Fruit fly (Drosophila melanogaster) whole organism, larva: ENCODE results near the gene CG32112.
A peak's percentile ranks its signal among the peaks of the same experiment; 100 is the strongest.

Source experiments
- noc ChIP-seq: fragments of 200-800 bp; sonication (Bioruptor generic); optimal IDR thresholded peaks from 3 replicates; lab custom pipeline; 2019; ENCODE audit warnings: missing biosample characterization, mild to moderate bottlenecking, missing genetic modification characterization, moderate library complexity

CG32112 gene

DNA sequence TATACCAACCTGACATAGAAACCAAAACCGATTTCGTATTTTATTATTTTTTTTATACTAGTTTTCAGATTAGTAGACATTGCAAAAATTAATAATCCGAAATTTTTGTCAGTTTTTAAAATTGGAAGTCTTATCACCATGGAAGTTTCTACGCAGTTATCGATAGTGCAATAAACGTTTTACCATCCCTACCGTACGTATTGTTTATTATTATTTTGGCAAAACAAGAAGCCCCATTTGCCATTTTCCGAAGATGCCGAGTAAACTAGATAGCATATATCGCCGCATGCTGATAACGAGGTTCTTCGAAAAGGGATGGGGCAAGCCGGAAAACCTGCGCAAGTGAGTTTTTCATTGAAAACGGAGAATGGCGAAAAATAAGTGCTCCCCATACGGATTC is at the start of gene CG32112:
CG32112 (plus strand) TSS at position 111 of the 400 bp plus-strand sequence.
- no peak for TF ChIP-seq noc

DNA sequence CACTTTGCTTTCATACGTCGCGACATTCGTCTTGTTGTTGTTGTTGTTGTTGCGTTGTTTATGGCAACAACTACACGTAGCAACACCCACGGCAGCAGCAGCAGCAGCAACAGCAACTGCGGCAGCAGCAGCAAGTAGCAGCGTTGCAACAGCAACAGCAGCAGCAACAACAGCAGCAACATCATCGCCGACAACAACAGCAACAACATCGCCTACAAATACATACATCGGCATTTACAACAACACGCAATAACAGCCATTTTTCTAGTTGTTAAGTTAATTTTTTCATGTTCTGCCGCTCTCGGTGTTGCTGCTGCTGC is 49.0 kb upstream of the CG32112 start:
- no peak for TF ChIP-seq noc

DNA sequence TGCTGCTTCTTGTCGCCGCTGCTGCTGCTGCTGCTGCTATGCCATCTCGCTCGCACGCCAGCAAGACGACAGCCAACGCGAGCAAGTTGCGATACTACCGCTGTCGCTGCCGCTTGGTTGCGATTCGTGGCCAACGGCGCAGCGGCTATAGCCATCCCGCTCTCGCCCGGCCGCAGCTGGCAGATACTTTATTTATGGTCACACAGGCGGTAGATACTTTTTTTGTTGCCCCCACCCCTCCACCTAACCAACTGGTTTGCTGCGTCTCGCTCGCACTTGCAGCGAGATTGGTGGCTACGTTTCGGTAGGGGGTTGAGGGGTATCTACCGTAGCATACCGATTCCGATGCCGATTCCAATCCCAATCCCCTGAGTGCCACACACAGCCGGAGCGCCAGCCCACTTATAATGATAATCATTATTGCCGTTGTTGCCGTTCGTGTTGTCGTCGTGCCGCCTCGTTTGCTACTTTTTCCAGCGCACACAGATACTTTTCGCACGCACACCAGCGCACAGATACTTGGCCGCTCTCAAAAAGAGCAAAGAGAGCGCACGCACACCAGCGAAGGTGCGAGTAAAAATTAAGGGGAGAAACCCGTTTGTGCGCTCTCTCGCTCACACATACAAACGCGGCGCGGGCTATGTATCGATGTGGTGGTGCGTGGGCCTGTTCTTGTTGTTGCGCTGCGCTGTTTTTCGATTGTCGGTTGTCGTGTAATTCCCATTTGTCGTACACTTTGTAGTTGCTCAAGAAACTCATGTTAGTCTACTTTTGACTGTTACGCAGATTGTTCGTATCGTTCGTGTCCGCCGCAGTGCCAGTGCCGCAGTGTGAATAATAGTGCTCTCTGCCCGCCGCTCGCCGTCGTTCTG is 48.4 kb upstream of the CG32112 start, which contains the start of gene mirr:
mirr (plus strand) TSS at position 759 of the 872 bp plus-strand sequence.
- peak; percentile 46 for TF ChIP-seq noc

DNA sequence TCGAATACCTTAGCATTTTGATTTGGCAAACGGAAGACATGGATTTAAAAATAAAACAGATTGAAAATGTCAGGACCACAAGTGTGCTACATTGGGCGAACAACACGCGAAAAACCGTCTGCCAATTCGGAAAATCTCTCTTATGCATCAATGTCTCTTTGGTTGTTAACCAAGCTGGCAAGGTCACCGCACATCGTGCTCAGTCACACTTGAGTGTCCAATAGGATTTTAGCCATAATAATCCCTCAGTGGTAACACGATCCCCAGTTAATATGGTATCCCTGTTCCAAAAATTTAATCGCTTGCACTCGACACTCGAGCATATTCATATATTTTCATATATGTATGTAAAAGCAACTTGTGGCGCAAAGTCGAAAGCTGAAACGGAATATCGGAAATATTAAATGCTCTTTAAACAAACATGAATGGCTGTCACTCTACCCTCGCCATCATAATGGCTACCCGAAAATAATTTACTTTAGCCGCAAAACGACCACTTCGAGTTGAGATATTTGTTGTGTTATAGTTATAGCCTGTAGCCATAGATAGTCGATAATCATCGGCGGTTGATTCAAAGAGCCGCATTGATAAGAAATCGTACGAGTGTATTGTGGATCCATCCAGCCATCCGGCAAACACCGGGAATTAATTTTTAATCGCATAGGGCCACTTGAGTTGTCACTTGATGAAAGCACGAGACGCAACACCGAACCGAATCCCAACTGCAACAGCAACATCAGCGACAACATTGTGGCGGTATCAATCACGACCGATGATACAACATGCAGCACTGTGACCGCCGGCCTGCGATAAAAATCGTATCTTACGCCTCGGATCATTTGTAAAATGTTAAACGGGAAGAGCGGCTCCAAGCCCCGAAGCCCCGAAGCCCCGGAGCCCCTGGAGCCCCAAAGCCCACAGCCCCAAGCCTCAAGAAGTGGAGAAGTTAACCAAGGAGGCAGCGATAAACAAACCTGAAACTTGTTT is 46.7 kb upstream of the CG32112 start:
- TF ChIP-seq noc: no peak

DNA sequence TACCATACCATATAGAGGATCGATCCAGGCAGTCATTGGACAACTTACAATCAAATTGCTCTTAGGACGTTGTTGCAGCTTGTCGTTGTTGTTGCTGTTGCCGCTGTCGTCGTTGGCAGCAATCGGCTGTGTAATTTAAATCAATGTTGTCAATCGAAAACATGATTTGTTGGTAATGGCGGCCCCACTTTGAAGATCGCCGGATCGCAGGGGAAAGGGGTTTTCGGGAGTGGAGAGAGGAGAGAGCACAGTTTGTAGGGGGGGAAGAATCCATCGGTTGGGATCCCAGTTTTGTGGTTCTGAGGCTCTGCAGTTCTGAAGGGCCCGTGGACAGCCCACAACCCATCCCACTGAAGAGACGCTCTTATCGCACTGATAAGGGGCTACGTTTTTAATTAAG is 45.8 kb upstream of the CG32112 start:
- no peak for TF ChIP-seq noc

DNA sequence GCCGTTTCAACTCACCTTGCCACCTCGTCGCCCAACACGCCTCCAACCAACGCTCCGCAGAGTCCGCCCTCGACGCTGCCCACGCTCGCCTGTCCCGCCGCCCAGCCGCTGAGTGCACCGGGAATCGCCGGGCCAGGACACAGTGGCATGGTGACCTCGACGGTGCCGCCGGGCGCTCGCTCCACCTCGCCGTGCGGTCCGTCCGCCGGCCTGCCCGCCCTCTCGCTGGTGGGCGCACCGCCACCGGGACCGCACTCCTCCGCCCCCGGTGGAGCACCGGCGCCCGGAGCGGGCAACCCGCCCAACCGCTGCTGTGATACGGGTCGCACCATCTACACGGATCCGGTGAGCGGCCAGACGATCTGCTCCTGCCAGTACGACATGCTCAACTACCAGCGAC is 45.0 kb upstream of the CG32112 start:
- TF ChIP-seq noc: no peak

DNA sequence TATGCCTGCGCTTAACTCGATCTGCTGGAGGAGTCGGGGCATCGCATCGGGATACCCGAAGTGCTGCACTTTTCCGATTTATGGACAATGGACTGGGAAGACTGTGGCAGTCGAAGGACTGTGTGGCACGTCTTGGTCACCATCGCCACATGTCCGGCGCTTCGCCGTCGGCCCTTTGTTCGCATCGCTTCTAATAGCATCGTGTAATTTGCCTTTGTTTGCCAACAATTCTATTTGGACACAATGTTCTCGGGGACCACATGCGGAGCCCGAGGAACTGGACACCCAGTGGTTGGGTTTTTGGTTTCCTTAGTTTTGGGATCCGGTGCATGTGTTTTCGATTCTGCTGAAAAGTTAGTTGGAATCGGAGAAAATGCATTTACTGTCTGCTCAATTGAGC is 44.0 kb upstream of the CG32112 start:
- no peak for TF ChIP-seq noc

DNA sequence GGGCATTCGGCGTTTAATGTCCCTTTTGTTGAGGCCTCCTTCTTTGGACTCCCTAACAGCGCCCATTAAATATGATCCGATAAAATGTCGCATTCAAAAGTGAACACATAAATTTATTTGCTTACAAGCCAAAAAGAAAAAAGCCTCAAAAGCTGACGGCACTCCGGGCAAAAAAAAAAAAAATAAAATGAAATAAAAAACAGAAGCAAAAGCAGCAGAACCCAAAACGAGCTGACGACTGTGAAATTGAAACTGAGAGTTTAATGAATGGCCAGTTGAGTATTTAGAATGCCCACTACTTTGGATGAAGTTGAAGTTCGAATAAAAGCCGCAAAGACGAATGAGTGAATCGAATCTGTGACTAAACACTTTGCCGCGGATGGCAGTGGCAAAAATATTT is 43.3 kb upstream of the CG32112 start:
- TF ChIP-seq noc: no peak

DNA sequence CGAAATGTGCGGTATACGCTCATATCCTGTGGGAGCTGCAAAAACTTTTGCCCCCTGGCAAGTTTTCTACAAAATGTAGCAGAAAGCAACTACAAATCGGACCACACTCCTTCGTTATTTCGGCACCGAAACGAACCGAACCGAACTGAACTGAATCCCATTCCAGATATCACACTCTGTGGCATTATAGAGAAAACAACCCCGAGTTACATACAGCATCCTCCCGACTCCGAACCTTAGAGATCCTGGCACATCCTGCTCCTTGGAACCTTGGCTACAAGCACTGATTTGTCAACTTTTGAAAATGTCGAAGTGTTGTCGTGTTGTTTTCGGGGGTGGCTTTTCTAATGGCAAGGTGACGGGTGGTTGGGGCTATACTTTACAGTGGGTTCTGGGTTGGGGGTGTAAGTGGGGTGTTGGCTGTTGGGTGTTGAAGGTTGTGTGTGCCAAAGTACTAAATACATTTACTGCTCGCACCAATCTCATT is 41.0 kb upstream of the CG32112 start:
- TF ChIP-seq noc: no peak

DNA sequence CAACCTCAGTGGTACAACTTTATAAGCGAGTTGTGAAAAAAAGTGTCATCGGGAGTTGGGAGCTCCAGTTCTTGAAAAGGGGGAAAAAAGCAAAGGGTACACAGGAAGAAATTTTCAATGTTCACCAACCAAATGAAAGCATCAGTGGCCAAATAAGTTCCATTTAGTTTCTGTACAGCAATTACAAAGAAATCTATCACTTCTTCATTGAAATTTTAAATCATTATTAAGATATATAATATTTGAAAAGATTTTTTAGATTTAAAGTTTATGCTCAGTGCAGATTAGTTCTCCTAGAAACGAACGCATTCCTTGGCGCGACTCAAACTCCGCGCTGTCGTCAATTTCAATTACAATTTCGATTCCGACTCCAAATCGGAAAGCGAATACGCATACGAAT is 40.2 kb upstream of the CG32112 start:
- TF ChIP-seq noc: no peak

DNA sequence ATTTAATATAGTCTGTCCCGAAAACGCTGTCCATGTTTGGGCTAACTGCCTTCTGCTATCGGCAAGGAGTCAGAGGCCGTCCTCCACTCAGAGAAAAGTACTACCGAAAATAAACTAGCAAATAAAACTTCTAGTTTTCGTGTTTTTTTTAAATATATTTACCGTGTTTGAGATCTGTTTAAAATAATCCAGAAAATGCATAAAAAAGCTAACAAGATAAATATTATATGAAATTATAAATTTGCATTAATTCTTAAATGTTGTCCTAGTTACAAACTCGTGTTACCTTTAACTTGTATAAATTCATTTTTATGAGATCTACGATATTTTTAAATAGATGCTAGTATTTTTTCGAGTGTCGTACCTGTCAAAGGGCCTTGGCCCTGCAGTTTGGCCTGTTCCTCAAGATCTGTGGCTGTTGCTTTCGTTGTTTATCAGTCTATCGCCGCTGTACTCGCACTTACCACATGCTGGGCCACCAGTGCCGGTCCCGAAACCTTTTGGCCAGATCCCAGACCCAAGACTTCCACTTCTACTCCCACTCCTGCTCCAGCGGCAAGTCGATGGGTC is 38.0 kb upstream of the CG32112 start:
- TF ChIP-seq noc: no peak

DNA sequence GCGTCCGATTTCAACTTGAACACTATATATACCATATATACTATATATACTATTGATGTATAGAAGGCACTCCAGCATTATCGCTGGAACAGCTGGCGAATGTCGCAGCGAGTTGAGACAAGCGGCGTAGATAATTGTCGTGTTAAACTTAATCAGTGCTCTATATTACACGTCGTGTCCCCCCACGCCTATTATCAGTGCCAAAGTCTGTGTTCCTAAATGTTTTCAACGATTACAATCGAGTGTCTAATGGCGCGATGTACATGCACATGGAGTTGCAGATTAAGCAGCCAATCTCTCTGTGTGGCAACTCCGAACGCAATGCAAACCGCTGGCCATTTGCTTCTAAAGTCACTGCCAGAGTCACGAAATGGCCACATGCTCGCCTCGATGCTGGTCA is 37.2 kb upstream of the CG32112 start:
- TF ChIP-seq noc: no peak

DNA sequence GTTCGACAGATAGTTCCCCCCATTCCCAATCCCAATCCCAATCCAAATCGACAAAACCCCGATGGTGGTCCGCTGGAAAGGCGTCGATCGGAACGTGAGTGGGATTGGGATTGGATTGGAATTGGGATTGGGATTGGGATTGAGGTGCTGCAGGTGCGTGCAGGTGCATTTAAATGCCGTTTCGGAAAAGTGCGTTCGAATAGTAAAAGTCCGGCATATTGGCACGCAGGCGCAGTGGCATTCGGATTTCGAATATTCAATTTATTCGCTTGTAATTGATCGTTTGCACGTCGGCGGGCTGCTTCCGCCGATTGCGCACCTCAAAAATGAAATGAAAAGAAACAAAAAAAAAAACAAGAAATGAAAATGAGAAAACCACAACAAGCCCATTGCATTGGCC is 36.1 kb upstream of the CG32112 start:
- TF ChIP-seq noc: no peak

DNA sequence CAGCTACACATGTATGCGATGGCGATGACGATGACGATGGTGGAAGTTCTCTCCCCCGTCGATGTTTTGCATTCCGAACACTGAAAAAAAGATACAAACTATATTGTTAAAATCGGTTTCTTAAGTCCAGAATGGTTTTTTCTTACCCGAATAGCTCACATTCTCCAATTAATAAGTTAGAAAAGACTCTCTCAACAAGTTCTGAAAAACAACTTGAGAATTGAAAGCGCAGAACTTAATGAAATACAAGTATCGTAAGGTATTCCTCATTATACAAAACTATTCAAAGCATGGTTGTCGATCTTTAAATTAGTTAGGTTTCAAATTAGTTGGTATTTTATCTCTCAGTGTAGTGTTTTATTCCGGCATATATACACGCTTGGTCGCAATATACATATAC is 35.1 kb upstream of the CG32112 start:
- no peak for TF ChIP-seq noc

DNA sequence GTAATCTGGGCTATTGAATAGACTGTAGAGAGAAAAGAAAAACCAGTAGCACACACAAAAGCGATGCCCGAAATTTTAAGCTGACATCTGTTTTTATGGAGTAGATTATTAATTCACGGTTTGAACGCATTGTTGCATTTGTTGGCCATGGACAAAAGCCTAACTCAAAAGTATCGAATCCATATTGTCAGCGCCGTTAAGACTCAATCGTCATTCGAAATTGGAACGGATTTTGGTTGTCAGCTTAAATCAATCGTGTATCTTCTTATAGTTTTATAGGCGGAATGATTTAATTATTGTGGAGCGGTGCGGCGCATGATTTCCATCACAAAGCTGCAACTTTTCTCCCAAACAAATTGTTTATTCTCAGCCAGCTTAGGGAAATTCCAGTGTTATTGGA is 30.1 kb upstream of the CG32112 start:
- no peak for TF ChIP-seq noc

DNA sequence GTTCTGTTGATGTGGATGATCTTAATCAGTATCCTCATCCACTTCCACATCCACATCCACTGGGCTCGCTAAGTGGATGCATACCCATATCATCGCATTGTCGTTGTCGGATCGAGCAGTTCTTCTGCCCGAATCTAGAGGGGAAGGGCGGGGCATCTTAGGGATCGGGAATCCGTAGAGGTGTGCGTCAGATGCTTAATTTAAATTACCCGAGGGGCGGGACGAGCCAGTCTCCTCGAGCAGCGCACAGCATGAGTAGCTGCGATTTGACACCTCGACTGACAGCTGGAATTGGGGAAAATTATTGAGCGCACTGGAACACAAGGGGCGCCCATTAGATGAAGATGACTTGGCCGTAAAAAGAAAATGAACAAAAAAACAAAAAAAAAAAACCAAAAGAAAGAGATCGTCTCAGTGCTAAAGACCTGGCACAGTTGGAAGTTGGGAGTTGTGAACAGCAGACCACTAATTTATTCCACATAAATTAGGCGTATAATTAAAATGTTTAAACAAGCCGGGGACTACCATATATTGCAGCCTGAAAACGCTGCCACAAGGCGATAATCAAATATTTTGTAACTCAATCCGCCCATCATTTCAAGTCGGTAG is 26.8 kb upstream of the CG32112 start:
- no peak for TF ChIP-seq noc

DNA sequence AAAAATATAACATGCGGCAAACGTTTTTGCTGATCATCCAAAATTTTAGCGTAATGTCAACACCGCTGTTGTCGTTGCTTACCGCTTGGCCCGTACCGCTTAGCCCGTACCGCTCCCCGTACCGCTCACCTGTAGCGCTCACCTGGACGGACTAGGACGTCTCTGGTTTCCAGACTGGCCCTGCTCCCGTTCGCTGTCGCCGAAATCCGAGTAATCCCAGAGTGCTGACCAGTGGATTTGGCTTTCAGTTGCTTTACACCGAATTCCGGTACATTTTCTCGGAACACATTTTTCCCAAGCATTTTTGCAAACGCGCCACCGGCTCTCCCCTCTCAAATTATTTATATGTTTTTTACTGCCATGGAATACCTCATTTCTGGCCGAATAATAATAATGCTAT is 24.9 kb upstream of the CG32112 start:
- TF ChIP-seq noc: no peak
